Fruit fly (Drosophila melanogaster): Measurements from ENCODE around the gene aurB.

DNA sequence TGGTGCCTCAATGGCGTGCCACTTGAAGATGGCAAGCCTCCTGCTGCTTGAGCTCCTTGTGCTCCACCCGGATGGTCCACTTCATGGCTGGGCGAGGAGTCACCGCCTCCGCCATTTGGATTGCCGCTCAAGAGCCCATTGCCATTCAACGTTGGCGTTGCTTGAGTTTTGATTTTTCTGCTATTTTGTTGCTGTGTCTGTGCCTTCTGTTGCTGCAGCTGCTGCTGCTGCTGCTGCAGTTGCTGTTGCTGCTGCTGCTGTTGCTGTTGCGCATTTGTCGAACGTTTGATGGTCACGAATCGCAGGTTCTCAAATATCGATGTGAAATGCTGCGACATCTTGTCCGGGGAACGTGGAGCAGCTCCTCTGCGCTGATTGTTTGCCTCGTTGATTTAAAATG, 26.3 kb downstream of the aurB start:
- TF ChIP-seq Six4 (GFP tag; optimal IDR thresholded peaks at IDR 0.05) (no peak), Gug (GFP tag; IDR thresholded peaks at IDR 0.05) (no peak), HmgD (GFP tag; optimal IDR thresholded peaks at IDR 0.05) (no peak), sim (GFP tag; IDR thresholded peaks at IDR 0.05) (no peak), CG4360 (GFP tag; IDR thresholded peaks at IDR 0.05) (no peak), CG12659 (GFP tag; optimal IDR thresholded peaks at IDR 0.05) (no peak)
